Fruit fly (Drosophila melanogaster) whole organism, prepupa: ENCODE results near the gene Hsp110.

Source experiments
- Blimp-1 ChIP-seq: fragments of 200-800 bp; sonication (Bioruptor generic); optimal IDR thresholded peaks from 3 replicates; lab custom pipeline; 2017; ENCODE audit warnings: missing biosample characterization, missing genetic modification characterization, mild to moderate bottlenecking, moderate library complexity, missing genetic modification reagents
- CG10631 ChIP-seq: fragments of 200-800 bp; sonication (Bioruptor generic); optimal IDR thresholded peaks from 2 replicates; lab custom pipeline; 2016; ENCODE audit warnings: missing biosample characterization, missing genetic modification characterization
- CG10669 ChIP-seq: fragments of 200-800 bp; sonication (Bioruptor generic); optimal IDR thresholded peaks from 3 replicates; lab custom pipeline; 2018; ENCODE audit warnings: missing biosample characterization, mild to moderate bottlenecking, missing genetic modification characterization, moderate library complexity
- CG11294 ChIP-seq: fragments of 200-800 bp; sonication (Bioruptor generic); IDR thresholded peaks from 2 replicates; pipeline ENCODE4 v1.3.6; 2022; ENCODE audit warnings: missing biosample characterization, missing genetic modification characterization
- CG11762 ChIP-seq: fragments of 200-800 bp; sonication (Bioruptor generic); optimal IDR thresholded peaks from 3 replicates; lab custom pipeline; 2016; ENCODE audit warnings: missing biosample characterization, missing genetic modification characterization; ENCODE audit not compliant: insufficient read depth
- CG11902 ChIP-seq: fragments of 200-800 bp; sonication (Bioruptor generic); optimal IDR thresholded peaks from 3 replicates; lab custom pipeline; 2016; ENCODE audit warnings: missing biosample characterization, missing genetic modification characterization
- CG15336 ChIP-seq: fragments of 200-800 bp; sonication (Bioruptor generic); IDR thresholded peaks from 2 replicates; pipeline ENCODE4 v1.3.6; 2022; ENCODE audit warnings: missing biosample characterization, missing genetic modification characterization
- CG1621 ChIP-seq: fragments of 200-800 bp; sonication (Bioruptor generic); optimal IDR thresholded peaks from 3 replicates; lab custom pipeline; 2018; ENCODE audit warnings: missing biosample characterization, mild to moderate bottlenecking, missing genetic modification characterization
- CG16779 ChIP-seq: fragments of 200-800 bp; sonication (Bioruptor generic); optimal IDR thresholded peaks from 3 replicates; lab custom pipeline; 2017; ENCODE audit warnings: missing biosample characterization, mild to moderate bottlenecking, missing genetic modification characterization
- CG3032 ChIP-seq: fragments of 200-800 bp; optimal IDR thresholded peaks from 2 replicates; lab custom pipeline; 2019; ENCODE audit warnings: missing biosample characterization, mild to moderate bottlenecking, missing genetic modification characterization, moderate library complexity
- CG31627 ChIP-seq: fragments of 200-800 bp; sonication (Bioruptor generic); optimal IDR thresholded peaks from 3 replicates; lab custom pipeline; 2016; ENCODE audit warnings: missing biosample characterization, missing genetic modification characterization
- CG32006 ChIP-seq: fragments of 200-800 bp; sonication (Bioruptor generic); optimal IDR thresholded peaks from 3 replicates; lab custom pipeline; 2017; ENCODE audit warnings: missing biosample characterization, mild to moderate bottlenecking, missing genetic modification characterization
- CG34406 ChIP-seq: fragments of 200-800 bp; sonication (Bioruptor generic); optimal IDR thresholded peaks from 3 replicates; lab custom pipeline; 2016; ENCODE audit warnings: missing biosample characterization, missing genetic modification characterization
- CG3919 ChIP-seq: fragments of 200-800 bp; sonication (Bioruptor generic); optimal IDR thresholded peaks from 3 replicates; lab custom pipeline; 2016; ENCODE audit warnings: missing biosample characterization, missing genetic modification characterization
- CG6163 ChIP-seq: fragments of 200-800 bp; sonication (Bioruptor generic); IDR thresholded peaks from 3 replicates; pipeline ENCODE4 v1.3.6; 2022; ENCODE audit warnings: missing biosample characterization, missing genetic modification characterization
- CG6792 ChIP-seq: fragments of 200-800 bp; sonication (Bioruptor generic); optimal IDR thresholded peaks from 3 replicates; lab custom pipeline; 2016; ENCODE audit warnings: missing biosample characterization, missing genetic modification characterization
- CG6808 ChIP-seq: fragments of 200-800 bp; sonication (Bioruptor generic); optimal IDR thresholded peaks from 3 replicates; lab custom pipeline; 2017; ENCODE audit warnings: missing biosample characterization, missing genetic modification characterization, mild to moderate bottlenecking, moderate library complexity, missing genetic modification reagents
- CG6854 ChIP-seq: fragments of 200-800 bp; sonication (Bioruptor generic); optimal IDR thresholded peaks from 2 replicates; lab custom pipeline; 2017; ENCODE audit warnings: missing biosample characterization, mild to moderate bottlenecking, missing genetic modification characterization
- CG7368 ChIP-seq: fragments of 200-800 bp; sonication (Bioruptor generic); optimal IDR thresholded peaks from 3 replicates; lab custom pipeline; 2016; ENCODE audit warnings: missing biosample characterization, missing genetic modification characterization
- CG8319 ChIP-seq: fragments of 200-800 bp; sonication (Bioruptor generic); optimal IDR thresholded peaks from 3 replicates; lab custom pipeline; 2016; ENCODE audit warnings: missing biosample characterization, missing genetic modification characterization
- CG8632 ChIP-seq: fragments of 200-800 bp; sonication (Bioruptor generic); optimal IDR thresholded peaks from 3 replicates; lab custom pipeline; 2016; ENCODE audit warnings: missing biosample characterization, missing genetic modification characterization
- CG9139 ChIP-seq: fragments of 200-800 bp; sonication (Bioruptor generic); optimal IDR thresholded peaks from 3 replicates; lab custom pipeline; 2017; ENCODE audit warnings: missing biosample characterization, mild to moderate bottlenecking, missing genetic modification characterization
- Eip75B ChIP-seq: fragments of 200-800 bp; sonication (Bioruptor generic); optimal IDR thresholded peaks from 3 replicates; lab custom pipeline; 2016; ENCODE audit warnings: missing biosample characterization, missing genetic modification characterization
- Eip78C ChIP-seq: fragments of 200-800 bp; sonication (Bioruptor generic); peaks from one replicate; lab custom pipeline; 2016; ENCODE audit warnings: missing biosample characterization, missing genetic modification characterization
- Ets96B ChIP-seq: fragments of 200-800 bp; optimal IDR thresholded peaks from 2 replicates; lab custom pipeline; 2019; ENCODE audit warnings: missing biosample characterization, mild to moderate bottlenecking, missing genetic modification characterization, moderate library complexity
- Hr4 ChIP-seq: fragments of 200-800 bp; sonication (Bioruptor generic); optimal IDR thresholded peaks from 3 replicates; lab custom pipeline; 2016; ENCODE audit warnings: missing biosample characterization, missing genetic modification characterization
- Met ChIP-seq: fragments of 200-800 bp; sonication (Bioruptor generic); optimal IDR thresholded peaks from 3 replicates; lab custom pipeline; 2016; ENCODE audit warnings: missing biosample characterization, missing genetic modification characterization
- OdsH ChIP-seq: fragments of 200-800 bp; sonication (Bioruptor generic); optimal IDR thresholded peaks from 3 replicates; lab custom pipeline; 2016; ENCODE audit warnings: missing biosample characterization, missing genetic modification characterization
- Smox ChIP-seq: fragments of 200-800 bp; sonication (Bioruptor generic); optimal IDR thresholded peaks from 3 replicates; lab custom pipeline; 2016; ENCODE audit warnings: missing biosample characterization, missing genetic modification characterization
- Sox102F ChIP-seq: fragments of 200-800 bp; sonication (Bioruptor generic); optimal IDR thresholded peaks from 2 replicates; lab custom pipeline; 2016; ENCODE audit warnings: missing biosample characterization, mild to moderate bottlenecking, missing genetic modification characterization
- Sox14 ChIP-seq: fragments of 200-800 bp; sonication (Bioruptor generic); optimal IDR thresholded peaks from 3 replicates; lab custom pipeline; 2016; ENCODE audit warnings: missing biosample characterization, missing genetic modification characterization
- achi ChIP-seq: fragments of 200-800 bp; sonication (Bioruptor generic); optimal IDR thresholded peaks from 3 replicates; lab custom pipeline; 2016; ENCODE audit warnings: missing biosample characterization, missing genetic modification characterization
- acj6 ChIP-seq: fragments of 200-800 bp; sonication (Bioruptor generic); optimal IDR thresholded peaks from 3 replicates; lab custom pipeline; 2016; ENCODE audit warnings: missing biosample characterization, missing genetic modification characterization
- dsx ChIP-seq: fragments of 200-800 bp; optimal IDR thresholded peaks from 3 replicates; lab custom pipeline; 2019; ENCODE audit warnings: missing biosample characterization, mild to moderate bottlenecking, missing genetic modification characterization, moderate library complexity; ENCODE audit not compliant: poor library complexity, severe bottlenecking
- eg ChIP-seq: fragments of 200-800 bp; sonication (Bioruptor generic); IDR thresholded peaks from 3 replicates; pipeline ENCODE4 v1.3.6; 2022; ENCODE audit warnings: missing biosample characterization, missing genetic modification characterization
- esn ChIP-seq: fragments of 200-800 bp; sonication (Bioruptor generic); optimal IDR thresholded peaks from 2 replicates; lab custom pipeline; 2016; ENCODE audit warnings: missing biosample characterization, mild to moderate bottlenecking, missing genetic modification characterization, moderate library complexity
- fd59A ChIP-seq: fragments of 200-800 bp; sonication (Bioruptor generic); optimal IDR thresholded peaks from 2 replicates; lab custom pipeline; 2017; ENCODE audit warnings: missing biosample characterization, mild to moderate bottlenecking, missing genetic modification characterization, missing genetic modification reagents
- fkh ChIP-seq: fragments of 200-800 bp; sonication (Bioruptor generic); optimal IDR thresholded peaks from 3 replicates; lab custom pipeline; 2017; ENCODE audit warnings: missing biosample characterization, mild to moderate bottlenecking, missing genetic modification characterization, moderate library complexity
- lz ChIP-seq: fragments of 200-800 bp; sonication (Bioruptor generic); optimal IDR thresholded peaks from 3 replicates; lab custom pipeline; 2016; ENCODE audit warnings: missing biosample characterization, missing genetic modification characterization
- net ChIP-seq: fragments of 200-800 bp; sonication (Bioruptor generic); optimal IDR thresholded peaks from 3 replicates; lab custom pipeline; 2016; ENCODE audit warnings: missing biosample characterization, missing genetic modification characterization
- pdm3 ChIP-seq: fragments of 200-800 bp; sonication (Bioruptor generic); optimal IDR thresholded peaks from 3 replicates; lab custom pipeline; 2016; ENCODE audit warnings: missing biosample characterization, missing genetic modification characterization
- salr ChIP-seq, 2 experiments: fragments of 200-800 bp; sonication (Bioruptor generic); optimal IDR thresholded peaks; 3 replicates each; lab custom pipeline; 2016 to 2018; ENCODE audit warnings: missing biosample characterization in 2 of 2, missing genetic modification characterization in 2 of 2, mild to moderate bottlenecking in 1 of 2
- spab ChIP-seq: fragments of 200-800 bp; sonication (Bioruptor generic); optimal IDR thresholded peaks from 2 replicates; lab custom pipeline; 2017; ENCODE audit warnings: missing biosample characterization, mild to moderate bottlenecking, missing genetic modification characterization, missing genetic modification reagents
- ss ChIP-seq, 2 experiments: fragments of 200-800 bp; sonication (Bioruptor generic); optimal IDR thresholded peaks; 2 replicates in 1 of 2; 3 replicates in 1 of 2; lab custom pipeline; 2017 to 2018; ENCODE audit warnings: mild to moderate bottlenecking in 2 of 2, missing biosample characterization in 2 of 2, missing genetic modification characterization in 2 of 2, moderate library complexity in 1 of 2
- svp ChIP-seq: fragments of 200-800 bp; sonication (Bioruptor generic); peaks from one replicate; lab custom pipeline; 2016; ENCODE audit warnings: missing biosample characterization, missing genetic modification characterization
- topi ChIP-seq: fragments of 200-800 bp; sonication (Bioruptor generic); optimal IDR thresholded peaks from 3 replicates; lab custom pipeline; 2016; ENCODE audit warnings: missing biosample characterization, missing genetic modification characterization
- vri ChIP-seq: fragments of 200-800 bp; sonication (Bioruptor generic); optimal IDR thresholded peaks from 3 replicates; lab custom pipeline; 2016; ENCODE audit warnings: missing biosample characterization, mild to moderate bottlenecking, missing genetic modification characterization

Hsp110 gene

dm6 chr3L:14004041-14004407, 32.8 kb upstream of the Hsp110 start (continued):
- TF ChIP-seq CG6854 (no peak), CG11762 (GFP tag; lab: Kevin White, UChicago) (no peak), CG6792 (GFP tag; lab: Kevin White, UChicago) (no peak), eg (peak; percentile 34), CG6808 (GFP tag; lab: Kevin White, UChicago) (no peak), Met (GFP tag; lab: Kevin White, UChicago) (peak; percentile 5), fd59A (no peak), CG10631 (peak; percentile 1), vri (GFP tag; lab: Kevin White, UChicago) (peak; percentile 26), Blimp-1 (GFP tag; lab: Kevin White, UChicago) (peak; percentile 96), CG8319 (GFP tag; lab: Kevin White, UChicago) (no peak), CG9139 (GFP tag; lab: Kevin White, UChicago) (peak; percentile 26), dsx (GFP tag; lab: Kevin White, UChicago) (peak; percentile 13), Sox14 (GFP tag; lab: Kevin White, UChicago) (peak; percentile 35)

dm6 chr3L:14004963-14005458, 31.8 kb upstream of the Hsp110 start:
- TF ChIP-seq CG11294 (GFP tag; lab: Robert Waterston, UW) (peak; percentile 98), CG10631 (peak; percentile 98), Hr4 (GFP tag; lab: Kevin White, UChicago) (peak; percentile 99), CG9139 (GFP tag; lab: Kevin White, UChicago) (peak; percentile 90), fkh (GFP tag; lab: Kevin White, UChicago) (peak; percentile 89), salr (GFP tag; optimal IDR thresholded peaks at IDR 0.05; lab: Kevin White, UChicago) (peak; percentile 96 to 99), CG6792 (GFP tag; lab: Kevin White, UChicago) (peak; percentile 98), CG6808 (GFP tag; lab: Kevin White, UChicago) (peak; percentile 95), CG3919 (peak; percentile 99), CG7368 (GFP tag; lab: Kevin White, UChicago) (peak; percentile 98), Met (GFP tag; lab: Kevin White, UChicago) (peak; percentile 98), dsx (GFP tag; lab: Kevin White, UChicago) (peak; percentile 90), Smox (GFP tag; lab: Kevin White, UChicago) (peak; percentile 97), CG34406 (peak; percentile 98), CG32006 (GFP tag; lab: Kevin White, UChicago) (peak; percentile 100), Sox102F (GFP tag; lab: Kevin White, UChicago) (peak; percentile 96), Ets96B (tag; lab: Kevin White, UChicago) (peak; percentile 98), CG15336 (GFP tag; lab: Robert Waterston, UW) (peak; percentile 99), svp (peak; percentile 99), achi (GFP tag; lab: Kevin White, UChicago) (peak; percentile 98), lz (GFP tag; lab: Kevin White, UChicago) (peak; percentile 98), Eip78C (GFP tag; lab: Kevin White, UChicago) (peak; percentile 100), fd59A (peak; percentile 97), net (GFP tag; lab: Kevin White, UChicago) (peak; percentile 99), pdm3 (GFP tag; lab: Kevin White, UChicago) (peak; percentile 99), OdsH (peak; percentile 99), eg (peak; percentile 99), CG3032 (tag; lab: Kevin White, UChicago) (peak; percentile 94), CG31627 (GFP tag; lab: Kevin White, UChicago) (peak; percentile 99), CG8632 (GFP tag; lab: Kevin White, UChicago) (peak; percentile 97), CG11762 (GFP tag; lab: Kevin White, UChicago) (peak; percentile 96), ss (GFP tag; optimal IDR thresholded peaks at IDR 0.05; lab: Kevin White, UChicago) (peak; percentile 92 to 96), CG11902 (peak; percentile 99), CG10669 (GFP tag; lab: Kevin White, UChicago) (peak; percentile 98), CG16779 (peak; percentile 97), CG6163 (GFP tag; lab: Robert Waterston, UW) (peak; percentile 99), CG1621 (tag; lab: Kevin White, UChicago) (peak; percentile 96), acj6 (GFP tag; lab: Kevin White, UChicago) (peak; percentile 99), vri (GFP tag; lab: Kevin White, UChicago) (peak; percentile 97), Eip75B (peak; percentile 99), esn (GFP tag; lab: Kevin White, UChicago) (peak; percentile 99), topi (peak; percentile 98), spab (GFP tag; lab: Kevin White, UChicago) (peak; percentile 96)
